Fruit fly (Drosophila melanogaster): ENCODE results near the gene mRpS34.

- TF ChIP-seq CTCF (optimal IDR thresholded peaks at IDR 0.05) = no peak
- no peak for TF ChIP-seq CG8478 (optimal IDR thresholded peaks at IDR 0.05)
Measured at dm6 chr3L:16347914-16348313, at the start of gene mRpS34.

Data from S2 (cell line).